Fruit fly (Drosophila melanogaster) whole organism, embryonic: ENCODE data around the gene Rpn9.
A peak's percentile ranks its signal among the peaks of the same experiment; 100 is the strongest.

Source experiments
- Bgb ChIP-seq: fragments of 200-800 bp; sonication (Bioruptor generic); IDR thresholded peaks from 2 replicates; pipeline ENCODE4 v1.3.6; 2022; ENCODE audit warnings: missing biosample characterization, missing genetic modification characterization; ENCODE audit not compliant: partially characterized antibody
- BtbVII ChIP-seq: fragments of 200-800 bp; sonication (Bioruptor generic); optimal IDR thresholded peaks from 3 replicates; lab custom pipeline; 2017; ENCODE audit warnings: missing biosample characterization, mild to moderate bottlenecking, missing genetic modification characterization
- CG10267 ChIP-seq: fragments of 200-800 bp; sonication (Bioruptor generic); optimal IDR thresholded peaks from 2 replicates; lab custom pipeline; 2018; ENCODE audit warnings: missing biosample characterization, mild to moderate bottlenecking, missing genetic modification characterization, moderate library complexity
- CG11398 ChIP-seq: fragments of 200-800 bp; sonication (Bioruptor generic); optimal IDR thresholded peaks from 2 replicates; lab custom pipeline; 2016; ENCODE audit warnings: missing biosample characterization, missing genetic modification characterization
- CG12942 ChIP-seq: fragments of 200-800 bp; sonication (Bioruptor generic); optimal IDR thresholded peaks from 3 replicates; lab custom pipeline; 2016; ENCODE audit warnings: missing biosample characterization, missing genetic modification characterization
- CG14710 ChIP-seq: fragments of 200-800 bp; sonication (Bioruptor generic); optimal IDR thresholded peaks from 3 replicates; lab custom pipeline; 2019; ENCODE audit warnings: missing biosample characterization, mild to moderate bottlenecking, missing genetic modification characterization, moderate library complexity
- CG15011 ChIP-seq: fragments of 200-800 bp; sonication (Bioruptor generic); optimal IDR thresholded peaks from 3 replicates; lab custom pipeline; 2018; ENCODE audit warnings: missing biosample characterization, mild to moderate bottlenecking, missing genetic modification characterization
- CG1647 ChIP-seq: fragments of 200-800 bp; sonication (Bioruptor generic); optimal IDR thresholded peaks from 3 replicates; lab custom pipeline; 2016; ENCODE audit warnings: missing biosample characterization, missing genetic modification characterization
- CG17361 ChIP-seq: fragments of 200-800 bp; sonication (Bioruptor generic); IDR thresholded peaks from 3 replicates; pipeline ENCODE4 v1.3.6; 2022; ENCODE audit warnings: missing biosample characterization, missing genetic modification characterization
- CG17802 ChIP-seq: fragments of 200-800 bp; sonication (Bioruptor generic); optimal IDR thresholded peaks from 2 replicates; lab custom pipeline; 2018; ENCODE audit warnings: missing biosample characterization, mild to moderate bottlenecking, missing genetic modification characterization, moderate library complexity
- CG2199 ChIP-seq: fragments of 200-800 bp; sonication (Bioruptor generic); IDR thresholded peaks from 3 replicates; pipeline ENCODE4 v1.3.6; 2022; ENCODE audit warnings: missing biosample characterization, missing genetic modification characterization
- CG2875 ChIP-seq: fragments of 200-800 bp; sonication (Bioruptor generic); optimal IDR thresholded peaks from 2 replicates; lab custom pipeline; 2017; ENCODE audit warnings: missing biosample characterization, mild to moderate bottlenecking, missing genetic modification characterization, missing genetic modification reagents
- CG3065 ChIP-seq: fragments of 200-800 bp; sonication (Bioruptor generic); optimal IDR thresholded peaks from 2 replicates; lab custom pipeline; 2016; ENCODE audit warnings: missing biosample characterization, missing genetic modification characterization
- CG31365 ChIP-seq: fragments of 200-800 bp; sonication (Bioruptor generic); optimal IDR thresholded peaks from 2 replicates; lab custom pipeline; 2018; ENCODE audit warnings: missing biosample characterization, mild to moderate bottlenecking, missing genetic modification characterization
- CG32772 ChIP-seq: fragments of 200-800 bp; sonication (Bioruptor generic); IDR thresholded peaks from 2 replicates; pipeline ENCODE4 v1.3.6; 2022; ENCODE audit warnings: missing biosample characterization, missing genetic modification characterization
- CG4617 ChIP-seq: fragments of 200-800 bp; sonication (Bioruptor generic); optimal IDR thresholded peaks from 3 replicates; lab custom pipeline; 2016; ENCODE audit warnings: missing biosample characterization, missing genetic modification characterization, borderline replicate concordance
- CG4707 ChIP-seq: fragments of 200-800 bp; sonication (Bioruptor generic); optimal IDR thresholded peaks from 2 replicates; lab custom pipeline; 2018; ENCODE audit warnings: missing biosample characterization, mild to moderate bottlenecking, missing genetic modification characterization, moderate library complexity
- CG5245 ChIP-seq: fragments of 200-800 bp; sonication (Bioruptor generic); optimal IDR thresholded peaks from 3 replicates; lab custom pipeline; 2016; ENCODE audit warnings: missing biosample characterization, missing genetic modification characterization
- CG6272 ChIP-seq: fragments of 200-800 bp; sonication (Bioruptor generic); IDR thresholded peaks from 2 replicates; pipeline ENCODE4 v1.3.6; 2022; ENCODE audit warnings: missing biosample characterization, missing genetic modification characterization
- CG7556 ChIP-seq: fragments of 200-800 bp; sonication (Bioruptor generic); optimal IDR thresholded peaks from 2 replicates; lab custom pipeline; 2017; ENCODE audit warnings: missing biosample characterization, mild to moderate bottlenecking, missing genetic modification characterization
- CG7987 ChIP-seq: fragments of 200-800 bp; sonication (Bioruptor generic); optimal IDR thresholded peaks from 2 replicates; lab custom pipeline; 2018; ENCODE audit warnings: missing biosample characterization, mild to moderate bottlenecking, missing genetic modification characterization, moderate library complexity
- CG8765 ChIP-seq: fragments of 200-800 bp; sonication (Bioruptor generic); IDR thresholded peaks from 2 replicates; pipeline ENCODE4 v1.3.6; 2022; ENCODE audit warnings: missing biosample characterization, missing genetic modification characterization
- CG9609 ChIP-seq: fragments of 200-800 bp; sonication (Bioruptor generic); optimal IDR thresholded peaks from 3 replicates; lab custom pipeline; 2016; ENCODE audit warnings: missing biosample characterization, missing genetic modification characterization
- D19A ChIP-seq: fragments of 200-800 bp; optimal IDR thresholded peaks from 3 replicates; lab custom pipeline; 2019; ENCODE audit warnings: missing biosample characterization, mild to moderate bottlenecking, missing genetic modification characterization, moderate library complexity
- Dbx ChIP-seq: fragments of 200-800 bp; sonication (Bioruptor generic); IDR thresholded peaks from 3 replicates; pipeline ENCODE4 v1.3.6; 2022; ENCODE audit warnings: missing biosample characterization, missing genetic modification characterization
- Dref ChIP-seq: fragments of 200-800 bp; sonication (Bioruptor generic); IDR thresholded peaks from 2 replicates; pipeline ENCODE4 v1.3.6; 2022; ENCODE audit warnings: missing biosample characterization, missing genetic modification characterization
- ERR ChIP-seq: fragments of 200-800 bp; sonication (Bioruptor generic); optimal IDR thresholded peaks from 2 replicates; lab custom pipeline; 2016; ENCODE audit warnings: missing biosample characterization, missing genetic modification characterization
- H2.0 ChIP-seq: fragments of 200-800 bp; sonication (Bioruptor generic); IDR thresholded peaks from 2 replicates; pipeline ENCODE4 v1.3.6; 2022; ENCODE audit warnings: missing biosample characterization, missing genetic modification characterization
- HLH3B ChIP-seq: fragments of 200-800 bp; sonication (Bioruptor generic); IDR thresholded peaks from 2 replicates; pipeline ENCODE4 v1.3.6; 2022; ENCODE audit warnings: missing biosample characterization, missing genetic modification characterization
- HmgD ChIP-seq: fragments of 200-800 bp; sonication (Bioruptor generic); optimal IDR thresholded peaks from 3 replicates; lab custom pipeline; 2016; ENCODE audit warnings: missing biosample characterization, missing genetic modification characterization
- Hmx ChIP-seq: fragments of 200-800 bp; sonication (Bioruptor generic); optimal IDR thresholded peaks from 2 replicates; lab custom pipeline; 2016; ENCODE audit warnings: missing biosample characterization, missing genetic modification characterization
- crc ChIP-seq: fragments of 200-800 bp; sonication (Bioruptor generic); optimal IDR thresholded peaks from 2 replicates; lab custom pipeline; 2016; ENCODE audit warnings: missing biosample characterization, missing genetic modification characterization
- dmrt11E ChIP-seq: fragments of 200-800 bp; sonication (Bioruptor generic); optimal IDR thresholded peaks from 3 replicates; lab custom pipeline; 2018; ENCODE audit warnings: missing biosample characterization, mild to moderate bottlenecking, missing genetic modification characterization, moderate library complexity
- dpn ChIP-seq, 2 experiments: fragments of 200-800 bp; sonication (Bioruptor generic); optimal IDR thresholded peaks; 3 replicates each; lab custom pipeline; 2016; ENCODE audit warnings: missing biosample characterization in 2 of 2, missing genetic modification characterization in 2 of 2
- esg ChIP-seq: fragments of 200-800 bp; sonication (Bioruptor generic); conservative IDR thresholded peaks from 2 replicates; pipeline ENCODE4 v1.3.6; 2022; ENCODE audit warnings: missing biosample characterization, missing genetic modification characterization
- exex ChIP-seq: fragments of 200-800 bp; sonication (Bioruptor generic); optimal IDR thresholded peaks from 4 replicates; lab custom pipeline; 2018; ENCODE audit warnings: missing biosample characterization, mild to moderate bottlenecking, missing genetic modification characterization, moderate library complexity
- fd64A ChIP-seq: fragments of 200-800 bp; sonication (Bioruptor generic); optimal IDR thresholded peaks from 3 replicates; lab custom pipeline; 2018; ENCODE audit warnings: missing biosample characterization, mild to moderate bottlenecking, missing genetic modification characterization
- grau ChIP-seq: fragments of 200-800 bp; optimal IDR thresholded peaks from 3 replicates; lab custom pipeline; 2019; ENCODE audit warnings: missing biosample characterization, mild to moderate bottlenecking, missing genetic modification characterization, moderate library complexity
- ham ChIP-seq: fragments of 200-800 bp; sonication (Bioruptor generic); IDR thresholded peaks from 2 replicates; pipeline ENCODE4 v1.3.6; 2022; ENCODE audit warnings: missing biosample characterization, missing genetic modification characterization
- hbn ChIP-seq: fragments of 200-800 bp; sonication (Bioruptor generic); IDR thresholded peaks from 2 replicates; pipeline ENCODE4 v1.3.6; 2022; ENCODE audit warnings: missing biosample characterization, missing genetic modification characterization; ENCODE audit not compliant: partially characterized antibody
- lov ChIP-seq, 2 experiments: fragments of 200-800 bp in 1 of 2; fragments of >200 bp in 1 of 2; sonication (Bioruptor generic) in 1 of 2; IDR thresholded peaks in 1 of 2; optimal IDR thresholded peaks in 1 of 2; 2 replicates in 1 of 2; 3 replicates in 1 of 2; pipeline versions ENCODE4 v1.3.6 to Lab custom; 2017 to 2022; ENCODE audit warnings: missing biosample characterization in 1 of 2, missing genetic modification characterization in 1 of 2
- mld ChIP-seq: fragments of 200-800 bp; sonication (Bioruptor generic); IDR thresholded peaks from 3 replicates; pipeline ENCODE4 v1.3.6; 2022; ENCODE audit warnings: missing biosample characterization, missing genetic modification characterization; ENCODE audit not compliant: partially characterized antibody
- nau ChIP-seq: fragments of 200-800 bp; sonication (Bioruptor generic); optimal IDR thresholded peaks from 3 replicates; lab custom pipeline; 2017; ENCODE audit warnings: missing biosample characterization, mild to moderate bottlenecking, missing genetic modification characterization, missing genetic modification reagents
- peb ChIP-seq: fragments of 200-800 bp; sonication (Bioruptor generic); IDR thresholded peaks from 2 replicates; pipeline ENCODE4 v1.3.6; 2022; ENCODE audit warnings: missing biosample characterization, missing genetic modification characterization
- psq ChIP-seq: fragments of 200-800 bp; sonication (Bioruptor generic); optimal IDR thresholded peaks from 2 replicates; lab custom pipeline; 2017; ENCODE audit warnings: missing biosample characterization, missing genetic modification characterization
- slp2 ChIP-seq: fragments of 200-800 bp; sonication (Bioruptor generic); optimal IDR thresholded peaks from 2 replicates; lab custom pipeline; 2016; ENCODE audit warnings: missing biosample characterization, missing genetic modification characterization
- sna ChIP-seq: fragments of 200-800 bp; sonication (Bioruptor generic); IDR thresholded peaks from 2 replicates; pipeline ENCODE4 v1.3.6; 2022; ENCODE audit warnings: missing biosample characterization, missing genetic modification characterization; ENCODE audit not compliant: partially characterized antibody
- stc ChIP-seq: fragments of 200-800 bp; sonication (Bioruptor generic); IDR thresholded peaks from 2 replicates; pipeline ENCODE4 v1.3.6; 2022; ENCODE audit warnings: missing biosample characterization, missing genetic modification characterization
- tap ChIP-seq: fragments of 200-800 bp; optimal IDR thresholded peaks from 3 replicates; lab custom pipeline; 2019; ENCODE audit warnings: missing biosample characterization, mild to moderate bottlenecking, missing genetic modification characterization, moderate library complexity

Rpn9 gene

dm6 chr3R:23709508-23710208 is 23.6 kb downstream of the Rpn9 start, which contains the start of gene CG10301 (continued):
- TF ChIP-seq grau (tag; lab: Kevin White, UChicago) (peak; percentile 65), dmrt11E (peak; percentile 89), slp2 (GFP tag; lab: Kevin White, UChicago) (peak; percentile 1), nau (GFP tag; lab: Kevin White, UChicago) (peak; percentile 79), Bgb (GFP tag; lab: Robert Waterston, UW) (no peak), Dbx (GFP tag; lab: Robert Waterston, UW) (no peak), crc (GFP tag; lab: Kevin White, UChicago) (no peak), CG4707 (GFP tag; lab: Kevin White, UChicago) (peak; percentile 21), dpn (GFP tag; optimal IDR thresholded peaks at IDR 0.05; lab: Kevin White, UChicago) (peak; percentile 32 to 49), fd64A (peak; percentile 4), esg (GFP tag; lab: Robert Waterston, UW) (peak; percentile 52), tap (peak; percentile 0), HmgD (GFP tag; lab: Kevin White, UChicago) (no peak), sna (no peak), CG8765 (GFP tag; lab: Robert Waterston, UW) (peak; percentile 81), CG15011 (GFP tag; lab: Kevin White, UChicago) (no peak), Hmx (GFP tag; lab: Kevin White, UChicago) (no peak), CG3065 (peak; percentile 43), CG12942 (GFP tag; lab: Kevin White, UChicago) (peak; percentile 39), peb (GFP tag; lab: Robert Waterston, UW) (peak; percentile 48), H2.0 (GFP tag; lab: Robert Waterston, UW) (peak; percentile 56; the same call in 1 of the 2 replicates), CG5245 (GFP tag; lab: Kevin White, UChicago) (peak; percentile 47), CG4617 (GFP tag; lab: Kevin White, UChicago) (peak; percentile 16), CG11398 (GFP tag; lab: Kevin White, UChicago) (no peak), CG7987 (GFP tag; lab: Kevin White, UChicago) (no peak), CG6272 (GFP tag; lab: Robert Waterston, UW) (0 out of 2 replicates have a peak, but pooled peaks have one; percentile 7), BtbVII (no peak), mld (GFP tag; lab: Robert Waterston, UW) (no peak), exex (tag; lab: Kevin White, UChicago) (no peak), HLH3B (GFP tag; lab: Robert Waterston, UW) (peak; percentile 43; the same call in 1 of the 2 replicates), CG31365 (no peak), lov (optimal IDR thresholded peaks at IDR 0.05; lab: Kevin White, UChicago) (no peak), lov (GFP tag; IDR thresholded peaks at IDR 0.05; lab: Robert Waterston, UW) (peak; percentile 62; the same call in 1 of the 3 replicates), psq (GFP tag; lab: Kevin White, UChicago) (no peak), CG7556 (peak; percentile 38), ERR (GFP tag; lab: Kevin White, UChicago) (no peak), CG9609 (peak; percentile 6)

dm6 chr3R:23704383-23705033 is 28.8 kb downstream of the Rpn9 start, which contains the start of gene Gba1b:
Gene Gba1b (plus strand): TSS chr3R:23704804.
- no peak for TF ChIP-seq CG17361
- TF ChIP-seq Dref, result no peak
- TF ChIP-seq CG10267 (tag; lab: Kevin White, UChicago), result no peak
- TF ChIP-seq CG2875 (GFP tag; lab: Kevin White, UChicago), result no peak
- TF ChIP-seq CG32772, result no peak
- TF ChIP-seq CG1647, result no peak
- 0 out of 3 replicates have a peak, but pooled peaks have one; percentile 61 for TF ChIP-seq CG2199
- TF ChIP-seq stc (GFP tag; lab: Robert Waterston, UW), result no peak
- no peak for TF ChIP-seq CG14710 (tag; lab: Kevin White, UChicago)
- peak; percentile 38 for TF ChIP-seq D19A (tag; lab: Kevin White, UChicago)
- peak; percentile 75 for TF ChIP-seq CG17802 (tag; lab: Kevin White, UChicago)
- no peak for TF ChIP-seq ham (GFP tag; lab: Robert Waterston, UW)
- no peak for TF ChIP-seq hbn (GFP tag; lab: Robert Waterston, UW)
